Worm (Caenorhabditis elegans): Measurements from ENCODE around the gene F45C12.17.

The F45C12.17 gene

DNA sequence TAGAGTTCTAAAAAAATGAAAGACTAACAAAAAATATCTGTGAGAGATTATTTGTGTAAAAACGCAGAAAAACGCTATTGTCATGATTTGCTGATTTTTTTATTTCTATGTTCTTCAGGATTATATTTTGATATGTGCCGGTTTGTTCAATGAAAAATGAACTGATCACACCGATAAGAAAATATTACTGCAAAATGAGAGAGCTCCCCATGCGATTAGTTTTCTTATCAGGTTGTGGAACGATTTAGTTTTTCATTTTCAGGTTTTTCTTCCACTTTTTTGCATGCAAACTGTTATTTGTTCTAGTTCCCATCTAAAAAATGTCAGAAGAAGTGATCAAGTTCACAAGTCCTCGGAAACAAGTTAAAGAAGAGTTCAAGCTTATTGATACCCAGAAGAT is 2.3 kb downstream of the F45C12.17 start, which contains the start of gene btb-9:
Gene btb-9 (plus strand): TSS at position 254 of the 400 bp plus-strand sequence.
- no peak for TF ChIP-seq tbx-11 (GFP tag; IDR thresholded peaks at IDR 0.05)
- TF ChIP-seq sea-1 (GFP tag; conservative IDR thresholded peaks at IDR 0.05), result no peak
- no peak for TF ChIP-seq tbx-37 (GFP tag; conservative IDR thresholded peaks at IDR 0.05)
- TF ChIP-seq hmbx-1 (tag; optimal IDR thresholded peaks at IDR 0.05), result no peak
- no peak for TF ChIP-seq aly-1 (tag; optimal IDR thresholded peaks at IDR 0.05)
- TF ChIP-seq tra-4 (tag; optimal IDR thresholded peaks at IDR 0.05), result no peak
- TF ChIP-seq ceh-13 (GFP tag; optimal IDR thresholded peaks at IDR 0.05), result no peak
- no peak for TF ChIP-seq B0310.2 (tag; optimal IDR thresholded peaks at IDR 0.05)
- TF ChIP-seq ceh-36 (tag; optimal IDR thresholded peaks at IDR 0.05), result no peak
- no peak for TF ChIP-seq pes-1 (GFP tag; IDR thresholded peaks at IDR 0.05)
- no peak for TF ChIP-seq ama-1 (optimal IDR thresholded peaks at IDR 0.05)
- TF ChIP-seq scrt-1 (GFP tag; IDR thresholded peaks at IDR 0.05), result no peak
- TF ChIP-seq F13C5.2 (tag; optimal IDR thresholded peaks at IDR 0.05), result no peak
- TF ChIP-seq ets-7 (tag; optimal IDR thresholded peaks at IDR 0.05), result no peak
- no peak for TF ChIP-seq hnd-1 (tag; optimal IDR thresholded peaks at IDR 0.05)
- no peak for TF ChIP-seq hmg-4 (GFP tag; optimal IDR thresholded peaks at IDR 0.05)
- TF ChIP-seq flt-1 (GFP tag; IDR thresholded peaks at IDR 0.05), result no peak

DNA sequence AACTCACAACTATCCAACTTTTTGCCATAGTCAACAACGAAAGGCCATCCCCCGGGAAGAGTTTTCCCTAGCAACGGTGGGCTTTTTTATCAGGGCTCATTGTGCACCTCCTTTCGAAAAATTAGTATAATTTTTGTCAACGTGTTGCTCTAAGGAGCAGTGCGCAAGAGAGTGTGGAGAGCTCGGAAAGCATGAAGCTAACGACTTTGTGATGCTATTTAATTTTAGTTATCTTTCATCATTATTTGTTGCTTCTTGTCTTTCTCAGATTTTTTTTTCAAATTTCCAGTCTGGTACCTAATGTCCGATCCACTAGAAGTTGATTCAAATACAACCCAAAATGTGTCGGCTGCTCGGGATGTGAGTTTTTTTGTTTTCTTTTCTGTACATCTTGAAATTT is 4.2 kb downstream of the F45C12.17 start, which contains the start of gene ceh-81:
Gene ceh-81 (plus strand): TSS at position 301 of the 400 bp plus-strand sequence.
- no peak for TF ChIP-seq sea-1 (GFP tag; conservative IDR thresholded peaks at IDR 0.05)
- TF ChIP-seq hmbx-1 (tag; optimal IDR thresholded peaks at IDR 0.05), result no peak
- no peak for TF ChIP-seq tra-4 (tag; optimal IDR thresholded peaks at IDR 0.05)
- TF ChIP-seq ceh-13 (GFP tag; optimal IDR thresholded peaks at IDR 0.05), result no peak
- no peak for TF ChIP-seq F13C5.2 (tag; optimal IDR thresholded peaks at IDR 0.05)
- no peak for TF ChIP-seq scrt-1 (GFP tag; IDR thresholded peaks at IDR 0.05)
- no peak for TF ChIP-seq hmg-4 (GFP tag; optimal IDR thresholded peaks at IDR 0.05)
- no peak for TF ChIP-seq aly-1 (tag; optimal IDR thresholded peaks at IDR 0.05)

- TF ChIP-seq ets-7 (tag; optimal IDR thresholded peaks at IDR 0.05), result no peak
- TF ChIP-seq aly-1 (tag; optimal IDR thresholded peaks at IDR 0.05), result no peak
- no peak for TF ChIP-seq B0310.2 (tag; optimal IDR thresholded peaks at IDR 0.05)
- TF ChIP-seq flt-1 (GFP tag; IDR thresholded peaks at IDR 0.05), result no peak
- TF ChIP-seq pes-1 (GFP tag; IDR thresholded peaks at IDR 0.05), result no peak
- TF ChIP-seq tra-4 (tag; optimal IDR thresholded peaks at IDR 0.05), result no peak
- no peak for TF ChIP-seq ceh-13 (GFP tag; optimal IDR thresholded peaks at IDR 0.05)
- no peak for TF ChIP-seq scrt-1 (GFP tag; IDR thresholded peaks at IDR 0.05)
- TF ChIP-seq sea-1 (GFP tag; conservative IDR thresholded peaks at IDR 0.05), result no peak
- TF ChIP-seq ama-1 (optimal IDR thresholded peaks at IDR 0.05), result no peak
- TF ChIP-seq hnd-1 (tag; optimal IDR thresholded peaks at IDR 0.05), result no peak
- TF ChIP-seq hmg-4 (GFP tag; optimal IDR thresholded peaks at IDR 0.05), result no peak
- no peak for TF ChIP-seq hmbx-1 (tag; optimal IDR thresholded peaks at IDR 0.05)
- TF ChIP-seq tbx-11 (GFP tag; IDR thresholded peaks at IDR 0.05), result no peak
- TF ChIP-seq tbx-37 (GFP tag; conservative IDR thresholded peaks at IDR 0.05), result no peak
- TF ChIP-seq ceh-36 (tag; optimal IDR thresholded peaks at IDR 0.05), result no peak
These were observed 6.0 kb downstream of the F45C12.17 start, which contains the start of gene ceh-82 for ce11 chrII:1731932-1732331. Gene ceh-82, plus strand, starts transcription at chrII:1732232.

ce11 chrII:1735145-1735544 is 9.2 kb downstream of the F45C12.17 start:
- TF ChIP-seq hmbx-1 (tag; optimal IDR thresholded peaks at IDR 0.05), result no peak
- TF ChIP-seq tbx-37 (GFP tag; conservative IDR thresholded peaks at IDR 0.05), result no peak
- TF ChIP-seq tbx-11 (GFP tag; IDR thresholded peaks at IDR 0.05), result no peak
- no peak for TF ChIP-seq F13C5.2 (tag; optimal IDR thresholded peaks at IDR 0.05)
- no peak for TF ChIP-seq sea-1 (GFP tag; conservative IDR thresholded peaks at IDR 0.05)
- no peak for TF ChIP-seq hnd-1 (tag; optimal IDR thresholded peaks at IDR 0.05)
- no peak for TF ChIP-seq B0310.2 (tag; optimal IDR thresholded peaks at IDR 0.05)
- TF ChIP-seq aly-1 (tag; optimal IDR thresholded peaks at IDR 0.05), result no peak
- no peak for TF ChIP-seq pes-1 (GFP tag; IDR thresholded peaks at IDR 0.05)
- TF ChIP-seq hmg-4 (GFP tag; optimal IDR thresholded peaks at IDR 0.05), result no peak
- no peak for TF ChIP-seq ama-1 (optimal IDR thresholded peaks at IDR 0.05)
- no peak for TF ChIP-seq ceh-36 (tag; optimal IDR thresholded peaks at IDR 0.05)
- no peak for TF ChIP-seq flt-1 (GFP tag; IDR thresholded peaks at IDR 0.05)
- no peak for TF ChIP-seq scrt-1 (GFP tag; IDR thresholded peaks at IDR 0.05)
- no peak for TF ChIP-seq tra-4 (tag; optimal IDR thresholded peaks at IDR 0.05)
- TF ChIP-seq ceh-13 (GFP tag; optimal IDR thresholded peaks at IDR 0.05), result no peak
- TF ChIP-seq ets-7 (tag; optimal IDR thresholded peaks at IDR 0.05), result no peak

DNA sequence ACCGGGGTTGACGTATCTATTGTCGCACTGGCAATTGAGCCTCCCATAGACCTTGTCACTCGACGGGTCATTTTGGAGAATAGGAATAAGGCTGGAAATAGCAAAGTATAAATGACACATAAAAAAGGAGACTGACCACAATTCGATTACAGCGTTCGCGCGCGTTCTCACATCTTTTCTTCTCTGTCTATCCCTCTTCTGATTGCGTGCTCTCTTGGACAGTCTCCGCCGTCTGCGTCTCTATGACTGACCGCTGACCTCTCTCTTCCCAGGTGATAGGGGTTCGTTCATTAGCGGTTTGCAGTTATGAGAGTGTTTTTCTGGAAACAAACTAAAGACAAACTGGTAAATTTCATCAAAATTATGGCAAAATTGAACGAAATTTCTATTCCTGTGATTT is 10.4 kb downstream of the F45C12.17 start, which contains the start of gene ceh-83:
Gene ceh-83 (minus strand): TSS at position 181 of the 400 bp plus-strand sequence.
- TF ChIP-seq tbx-37 (GFP tag; conservative IDR thresholded peaks at IDR 0.05) (no peak), aly-1 (tag; optimal IDR thresholded peaks at IDR 0.05) (no peak), ets-7 (tag; optimal IDR thresholded peaks at IDR 0.05) (no peak), flt-1 (GFP tag; IDR thresholded peaks at IDR 0.05) (no peak), hnd-1 (tag; optimal IDR thresholded peaks at IDR 0.05) (no peak), scrt-1 (GFP tag; IDR thresholded peaks at IDR 0.05) (no peak), B0310.2 (tag; optimal IDR thresholded peaks at IDR 0.05) (no peak), ama-1 (optimal IDR thresholded peaks at IDR 0.05) (no peak), ceh-36 (tag; optimal IDR thresholded peaks at IDR 0.05) (no peak), sea-1 (GFP tag; conservative IDR thresholded peaks at IDR 0.05) (no peak), hmbx-1 (tag; optimal IDR thresholded peaks at IDR 0.05) (no peak), pes-1 (GFP tag; IDR thresholded peaks at IDR 0.05) (no peak), F13C5.2 (tag; optimal IDR thresholded peaks at IDR 0.05) (no peak)

DNA sequence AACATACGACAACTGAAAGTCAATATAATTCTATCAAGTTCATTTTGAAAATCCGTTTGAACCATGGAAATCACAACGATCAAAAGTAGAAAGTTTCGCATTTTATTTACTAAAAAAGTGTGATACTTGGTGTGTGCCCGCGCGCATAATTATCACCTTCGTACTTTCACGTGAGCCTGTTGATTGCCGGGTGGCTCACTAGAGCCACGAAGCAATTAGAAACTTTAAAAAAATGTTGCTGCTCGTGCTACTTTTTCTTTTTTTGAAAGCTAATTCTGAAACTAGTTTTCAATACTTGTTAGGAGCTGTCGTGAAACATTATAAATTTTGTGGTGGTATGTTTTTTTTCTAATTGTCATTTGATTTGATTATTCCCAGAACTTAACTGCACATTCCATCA is 12.9 kb downstream of the F45C12.17 start, which contains the start of the genes irld-9 and irld-33:
Gene irld-9 (minus strand): TSS at position 101 of the 400 bp plus-strand sequence.
Gene irld-33 (plus strand): TSS at position 209 of the 400 bp plus-strand sequence.
- TF ChIP-seq aly-1 (tag; optimal IDR thresholded peaks at IDR 0.05) (no peak), hmbx-1 (tag; optimal IDR thresholded peaks at IDR 0.05) (no peak), tbx-11 (GFP tag; IDR thresholded peaks at IDR 0.05) (no peak), tbx-37 (GFP tag; conservative IDR thresholded peaks at IDR 0.05) (no peak), flt-1 (GFP tag; IDR thresholded peaks at IDR 0.05) (no peak), F13C5.2 (tag; optimal IDR thresholded peaks at IDR 0.05) (no peak), hmg-4 (GFP tag; optimal IDR thresholded peaks at IDR 0.05) (no peak), pes-1 (GFP tag; IDR thresholded peaks at IDR 0.05) (no peak), ceh-13 (GFP tag; optimal IDR thresholded peaks at IDR 0.05) (no peak), ets-7 (tag; optimal IDR thresholded peaks at IDR 0.05) (no peak), ceh-36 (tag; optimal IDR thresholded peaks at IDR 0.05) (no peak), B0310.2 (tag; optimal IDR thresholded peaks at IDR 0.05) (no peak), hnd-1 (tag; optimal IDR thresholded peaks at IDR 0.05) (no peak), ama-1 (optimal IDR thresholded peaks at IDR 0.05) (no peak), scrt-1 (GFP tag; IDR thresholded peaks at IDR 0.05) (no peak), tra-4 (tag; optimal IDR thresholded peaks at IDR 0.05) (no peak)
